Fruit fly (Drosophila melanogaster) whole organism, larva: ENCODE data around the gene Ac78C.

Experiments used
- noc ChIP-seq: fragments of 200-800 bp; sonication (Bioruptor generic); optimal IDR thresholded peaks from 3 replicates; lab custom pipeline; 2019; ENCODE audit warnings: missing biosample characterization, mild to moderate bottlenecking, missing genetic modification characterization, moderate library complexity

Ac78C gene

dm6 chr3L:21123453-21123852 is 48.3 kb downstream of the Ac78C start, which contains the start of gene CG33284:
Gene CG33284, plus strand, starts transcription at chr3L:21123753.
- TF ChIP-seq noc (tag; lab: Kevin White, UChicago): no peak

dm6 chr3L:21122522-21122923 is 49.2 kb downstream of the Ac78C start:
- TF ChIP-seq noc (tag; lab: Kevin White, UChicago): no peak

- no peak for TF ChIP-seq noc (tag; lab: Kevin White, UChicago)
These were observed 50.4 kb downstream of the Ac78C start, which contains the start of gene CG43938 for dm6 chr3L:21121353-21121752. Gene CG43938, plus strand, starts transcription at chr3L:21121653.

- no peak for TF ChIP-seq noc (tag; lab: Kevin White, UChicago)
These were observed 53.1 kb downstream of the Ac78C start for dm6 chr3L:21118602-21119001.

dm6 chr3L:21113061-21113460 is 58.7 kb downstream of the Ac78C start:
- no peak for TF ChIP-seq noc (tag; lab: Kevin White, UChicago)

- no peak for TF ChIP-seq noc (tag; lab: Kevin White, UChicago)
These were observed 63.3 kb downstream of the Ac78C start for dm6 chr3L:21108454-21108853.

- TF ChIP-seq noc (tag; lab: Kevin White, UChicago): no peak
These were observed 64.8 kb downstream of the Ac78C start for dm6 chr3L:21106883-21107282.

- no peak for TF ChIP-seq noc (tag; lab: Kevin White, UChicago)
These were observed 67.3 kb downstream of the Ac78C start for dm6 chr3L:21104338-21105018.

dm6 chr3L:21101316-21101715 is 70.4 kb downstream of the Ac78C start:
- TF ChIP-seq noc (tag; lab: Kevin White, UChicago): peak; percentile 23

dm6 chr3L:21100429-21100828 is 71.3 kb downstream of the Ac78C start:
- peak; percentile 47 for TF ChIP-seq noc (tag; lab: Kevin White, UChicago)

- no peak for TF ChIP-seq noc (tag; lab: Kevin White, UChicago)
These were observed 71.8 kb downstream of the Ac78C start for dm6 chr3L:21099908-21100307.

- TF ChIP-seq noc (tag; lab: Kevin White, UChicago): no peak
These were observed 72.7 kb downstream of the Ac78C start for dm6 chr3L:21099019-21099447.

dm6 chr3L:21098602-21099001 is 73.1 kb downstream of the Ac78C start:
- no peak for TF ChIP-seq noc (tag; lab: Kevin White, UChicago)

dm6 chr3L:21097386-21097785 is 74.3 kb downstream of the Ac78C start:
- TF ChIP-seq noc (tag; lab: Kevin White, UChicago): no peak

- no peak for TF ChIP-seq noc (tag; lab: Kevin White, UChicago)
These were observed 81.5 kb downstream of the Ac78C start for dm6 chr3L:21090245-21090644.

dm6 chr3L:21088889-21089288 is 82.8 kb downstream of the Ac78C start, which contains the start of gene CG33285:
Gene CG33285, minus strand, starts transcription at chr3L:21088989.
- no peak for TF ChIP-seq noc (tag; lab: Kevin White, UChicago)
